Fruit fly (Drosophila melanogaster): Measurements from ENCODE around the gene CG1090.
A peak's percentile ranks its signal among the peaks of the same experiment; 100 is the strongest.

DNA sequence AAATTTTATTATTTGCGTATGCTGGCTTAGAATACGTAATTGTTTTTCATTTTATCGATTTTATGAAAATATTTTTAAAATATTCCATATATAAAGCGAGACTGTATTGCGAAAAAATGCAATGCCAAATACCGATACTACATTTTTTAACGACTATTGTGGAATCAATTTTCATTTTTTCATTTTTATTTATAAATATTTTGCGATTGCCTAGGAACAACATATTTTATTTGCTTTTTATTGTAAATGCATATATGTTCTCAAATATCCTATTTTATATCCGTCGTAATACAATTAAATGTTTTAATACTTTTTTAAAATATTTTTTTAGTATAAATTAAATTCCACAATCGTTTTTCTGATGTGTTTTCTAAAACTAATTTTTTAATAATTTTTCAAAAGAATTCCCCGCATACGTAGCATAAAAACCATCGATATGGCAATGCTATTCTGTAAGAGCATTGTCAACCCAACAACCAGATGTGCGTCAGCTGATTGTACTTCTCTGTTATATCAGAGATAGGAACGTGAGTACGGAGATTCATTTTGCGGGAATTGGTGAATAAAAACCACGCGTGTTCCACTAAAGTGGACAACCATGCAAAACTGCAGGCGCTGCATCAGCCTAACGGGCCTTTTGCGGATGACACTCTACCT lies 48.5 kb upstream of the CG1090 start, which contains the start of gene Suv3:
- TF ChIP-seq CG16779 (tag; optimal IDR thresholded peaks at IDR 0.05) (no peak), ss (GFP tag; optimal IDR thresholded peaks at IDR 0.05) (no peak), Gug (GFP tag; IDR thresholded peaks at IDR 0.05) (no peak), Eip78C (GFP tag) (peak; percentile 74), lz (GFP tag; optimal IDR thresholded peaks at IDR 0.05) (peak; percentile 11), Blimp-1 (GFP tag; optimal IDR thresholded peaks at IDR 0.05) (no peak), Ets96B (tag; optimal IDR thresholded peaks at IDR 0.05) (peak; percentile 28)

All from whole organism, prepupa.